Worm (Caenorhabditis elegans) whole organism, L1 larva: ENCODE results near the gene bbs-5.

Source experiments
- C04F5.9 ChIP-seq: sonication (generic microtip); optimal IDR thresholded peaks from 2 replicates; lab custom pipeline; 2016; ENCODE audit warnings: missing genetic modification characterization, missing compliant biosample characterization
- C16A3.4 ChIP-seq: fragments of 150-350 bp; optimal IDR thresholded peaks from 2 replicates; lab custom pipeline; 2014; ENCODE audit warnings: missing biosample characterization, missing genetic modification characterization
- F16B12.6 ChIP-seq: fragments of 150-350 bp; optimal IDR thresholded peaks from 2 replicates; lab custom pipeline; 2014; ENCODE audit warnings: missing biosample characterization, missing genetic modification characterization
- alr-1 ChIP-seq: fragments of 200-800 bp; sonication (Bioruptor generic); optimal IDR thresholded peaks from 2 replicates; lab custom pipeline; 2018; ENCODE audit warnings: borderline replicate concordance, mild to moderate bottlenecking, missing genetic modification characterization, missing compliant biosample characterization
- aly-2 ChIP-seq: fragments of 150-350 bp; optimal IDR thresholded peaks from 2 replicates; lab custom pipeline; 2014; ENCODE audit warnings: missing biosample characterization, missing genetic modification characterization
- ceh-63 ChIP-seq: fragments of 200-800 bp; sonication (Bioruptor generic); optimal IDR thresholded peaks from 2 replicates; lab custom pipeline; 2018; ENCODE audit warnings: mild to moderate bottlenecking, missing genetic modification characterization, missing compliant biosample characterization
- ceh-88 ChIP-seq: fragments of 200-800 bp; sonication (Bioruptor generic); IDR thresholded peaks from 2 replicates; pipeline ENCODE4 v1.3.6; 2022; ENCODE audit warnings: missing genetic modification characterization, missing compliant biosample characterization
- ces-1 ChIP-seq: fragments of 150-350 bp; optimal IDR thresholded peaks from 2 replicates; lab custom pipeline; 2014; ENCODE audit warnings: missing biosample characterization, missing genetic modification reagents, missing genetic modification characterization
- dsc-1 ChIP-seq: sonication (generic microtip); optimal IDR thresholded peaks from 2 replicates; lab custom pipeline; 2016; ENCODE audit warnings: mild to moderate bottlenecking, missing genetic modification characterization, missing compliant biosample characterization
- efl-3 ChIP-seq: fragments of 200-800 bp; sonication (Bioruptor generic); optimal IDR thresholded peaks from 2 replicates; lab custom pipeline; 2018; ENCODE audit warnings: mild to moderate bottlenecking, missing genetic modification characterization, missing compliant biosample characterization
- elt-2 ChIP-seq: sonication (generic microtip); optimal IDR thresholded peaks from 2 replicates; lab custom pipeline; 2016; ENCODE audit warnings: missing genetic modification characterization, mild to moderate bottlenecking, inconsistent platforms, missing compliant biosample characterization, missing genetic modification reagents
- elt-3 ChIP-seq, 6 experiments: fragments of 150-350 bp in 1 of 6; sonication (generic microtip); optimal IDR thresholded peaks; 2 replicates each; lab custom pipeline; 2017 to 2018; ENCODE audit warnings: missing biosample characterization in 6 of 6, missing genetic modification characterization in 6 of 6, inconsistent platforms in 1 of 6
- ets-5 ChIP-seq: fragments of 200-800 bp; sonication (Bioruptor generic); IDR thresholded peaks from 2 replicates; pipeline ENCODE4 v1.3.6; 2022; ENCODE audit warnings: missing genetic modification characterization, missing compliant biosample characterization
- fkh-4 ChIP-seq: sonication (generic microtip); optimal IDR thresholded peaks from 2 replicates; lab custom pipeline; 2016; ENCODE audit warnings: missing compliant biosample characterization, missing genetic modification characterization, borderline replicate concordance
- fos-1 ChIP-seq: fragments of 150-350 bp; optimal IDR thresholded peaks from 2 replicates; lab custom pipeline; 2014; ENCODE audit warnings: missing biosample characterization, missing genetic modification characterization
- irx-1 ChIP-seq: sonication (generic microtip); optimal IDR thresholded peaks from 2 replicates; lab custom pipeline; 2016; ENCODE audit warnings: missing genetic modification characterization, missing compliant biosample characterization
- lin-35 ChIP-seq, 2 experiments: fragments of 150-350 bp; optimal IDR thresholded peaks; 2 replicates each; lab custom pipeline; 2014; ENCODE audit warnings: missing biosample characterization in 2 of 2, missing genetic modification characterization in 2 of 2, missing genetic modification reagents in 2 of 2
- lir-3 ChIP-seq: sonication (generic microtip); optimal IDR thresholded peaks from 2 replicates; lab custom pipeline; 2016; ENCODE audit warnings: mild to moderate bottlenecking, missing genetic modification characterization, moderate library complexity, missing compliant biosample characterization; ENCODE audit not compliant: poor library complexity
- lsy-2 ChIP-seq, 2 experiments: fragments of 150-350 bp; optimal IDR thresholded peaks; 2 replicates each; lab custom pipeline; 2014; ENCODE audit warnings: missing biosample characterization in 2 of 2, missing genetic modification characterization in 2 of 2
- mef-2 ChIP-seq: fragments of 150-350 bp; optimal IDR thresholded peaks from 2 replicates; lab custom pipeline; 2014; ENCODE audit warnings: missing biosample characterization, missing genetic modification characterization
- nhr-19 ChIP-seq: fragments of 200-800 bp; sonication (Bioruptor generic); conservative IDR thresholded peaks from 2 replicates; pipeline ENCODE4 v1.3.6; 2022; ENCODE audit warnings: missing genetic modification characterization, missing compliant biosample characterization
- nhr-20 ChIP-seq: sonication (generic microtip); optimal IDR thresholded peaks from 2 replicates; lab custom pipeline; 2016; ENCODE audit warnings: mild to moderate bottlenecking, missing genetic modification characterization, missing compliant biosample characterization
- nhr-237 ChIP-seq: fragments of 150-350 bp; optimal IDR thresholded peaks from 2 replicates; lab custom pipeline; 2014; ENCODE audit warnings: missing biosample characterization, missing genetic modification characterization
- nhr-47 ChIP-seq: sonication (generic microtip); optimal IDR thresholded peaks from 2 replicates; lab custom pipeline; 2016; ENCODE audit warnings: mild to moderate bottlenecking, missing genetic modification characterization, moderate library complexity, missing compliant biosample characterization
- nhr-76 ChIP-seq: sonication (generic microtip); optimal IDR thresholded peaks from 2 replicates; lab custom pipeline; 2017; ENCODE audit warnings: missing biosample characterization, missing genetic modification characterization
- nhr-77 ChIP-seq: fragments of 150-350 bp; optimal IDR thresholded peaks from 2 replicates; lab custom pipeline; 2014; ENCODE audit warnings: missing biosample characterization, missing genetic modification characterization
- nhr-85 ChIP-seq: sonication (generic microtip); peaks from one replicate; lab custom pipeline; 2016; ENCODE audit warnings: missing genetic modification characterization, inconsistent platforms, missing compliant biosample characterization
- pag-3 ChIP-seq: sonication (generic microtip); optimal IDR thresholded peaks from 2 replicates; lab custom pipeline; 2017; ENCODE audit warnings: missing genetic modification characterization, mild to moderate bottlenecking, missing compliant biosample characterization, antibody characterized with exemption, borderline replicate concordance; ENCODE audit not compliant: insufficient read depth
- pax-3 ChIP-seq: fragments of 200-800 bp; sonication (Bioruptor generic); optimal IDR thresholded peaks from 2 replicates; lab custom pipeline; 2018; ENCODE audit warnings: mild to moderate bottlenecking, missing genetic modification characterization, moderate library complexity, missing compliant biosample characterization
- rnt-1 ChIP-seq: sonication (generic microtip); optimal IDR thresholded peaks from 2 replicates; lab custom pipeline; 2016; ENCODE audit warnings: mild to moderate bottlenecking, missing genetic modification characterization, moderate library complexity, missing compliant biosample characterization
- skn-1 ChIP-seq: fragments of 150-350 bp; optimal IDR thresholded peaks from 2 replicates; lab custom pipeline; 2014; ENCODE audit warnings: missing biosample characterization, missing genetic modification characterization
- snu-23 ChIP-seq: sonication (generic microtip); optimal IDR thresholded peaks from 2 replicates; lab custom pipeline; 2016; ENCODE audit warnings: missing genetic modification characterization, missing compliant biosample characterization
- sptf-1 ChIP-seq: fragments of 150-350 bp; optimal IDR thresholded peaks from 2 replicates; lab custom pipeline; 2014; ENCODE audit warnings: missing biosample characterization, missing genetic modification characterization
- swsn-7 ChIP-seq: sonication (generic microtip); optimal IDR thresholded peaks from 2 replicates; lab custom pipeline; 2016; ENCODE audit warnings: missing genetic modification characterization, missing compliant biosample characterization
- tbx-2 ChIP-seq: sonication (generic microtip); optimal IDR thresholded peaks from 2 replicates; lab custom pipeline; 2016; ENCODE audit warnings: missing genetic modification characterization, missing compliant biosample characterization
- unc-86 ChIP-seq: sonication (generic microtip); optimal IDR thresholded peaks from 2 replicates; lab custom pipeline; 2016; ENCODE audit warnings: missing genetic modification characterization, missing compliant biosample characterization
- unc-98 ChIP-seq: fragments of 200-800 bp; sonication (Bioruptor generic); IDR thresholded peaks from 2 replicates; pipeline ENCODE4 v1.3.6; 2022; ENCODE audit warnings: missing genetic modification characterization, missing compliant biosample characterization
- zag-1 ChIP-seq: fragments of 150-350 bp; optimal IDR thresholded peaks from 2 replicates; lab custom pipeline; 2014; ENCODE audit warnings: missing biosample characterization, missing genetic modification characterization
- zip-4 ChIP-seq: fragments of 200-800 bp; sonication (Bioruptor generic); optimal IDR thresholded peaks from 2 replicates; lab custom pipeline; 2018; ENCODE audit warnings: mild to moderate bottlenecking, missing genetic modification characterization, moderate library complexity, missing compliant biosample characterization
- ztf-4 ChIP-seq: fragments of 150-350 bp; optimal IDR thresholded peaks from 2 replicates; lab custom pipeline; 2014; ENCODE audit warnings: missing biosample characterization, missing genetic modification characterization

The bbs-5 gene

ce11 chrIII:10214540-10214979 is 47.0 kb downstream of the bbs-5 start (continued):
- TF ChIP-seq elt-2 (tag; lab: Kevin White, UChicago) (peak; percentile 60), rnt-1 (tag; lab: Kevin White, UChicago) (peak; percentile 48), sptf-1 (tag; lab: Kevin White, UChicago) (no peak), mef-2 (tag; lab: Kevin White, UChicago) (no peak), skn-1 (tag; lab: Kevin White, UChicago) (no peak), nhr-77 (no peak), aly-2 (peak; percentile 99), C04F5.9 (tag; lab: Kevin White, UChicago) (peak; percentile 59), nhr-19 (GFP tag; lab: Robert Waterston, UW) (peak; percentile 61), unc-86 (tag; lab: Kevin White, UChicago) (no peak), lir-3 (tag; lab: Kevin White, UChicago) (peak; percentile 3), unc-98 (GFP tag; lab: Robert Waterston, UW) (no peak; the same call in 1 of the 2 replicates), pax-3 (peak; percentile 59), dsc-1 (tag; lab: Kevin White, UChicago) (peak; percentile 10), fos-1 (tag; lab: Kevin White, UChicago) (no peak), snu-23 (peak; percentile 75), F16B12.6 (no peak), lin-35 (GFP tag; optimal IDR thresholded peaks at IDR 0.05; lab: Kevin White, UChicago) (peak in 1 of 2 experiments; percentile 62), pag-3 (tag; lab: Kevin White, UChicago) (no peak), nhr-47 (tag; lab: Kevin White, UChicago) (peak; percentile 66), ets-5 (GFP tag; lab: Robert Waterston, UW) (no peak), efl-3 (GFP tag; lab: Kevin White, UChicago) (no peak), swsn-7 (tag; lab: Kevin White, UChicago) (peak; percentile 28), elt-3 (tag; optimal IDR thresholded peaks at IDR 0.05; lab: Kevin White, UChicago) (no peak), ces-1 (GFP tag; lab: Kevin White, UChicago) (no peak), lsy-2 (tag; optimal IDR thresholded peaks at IDR 0.05; lab: Kevin White, UChicago) (peak; percentile 5 to 34), nhr-237 (tag; lab: Kevin White, UChicago) (no peak)

ce11 chrIII:10211889-10212494 is 49.6 kb downstream of the bbs-5 start, which contains the start of the genes blos-1 and best-18:
blos-1 (minus strand) TSS chrIII:10211946.
best-18 (plus strand) TSS chrIII:10212396.
- TF ChIP-seq fkh-4 (tag; lab: Kevin White, UChicago) (no peak), zip-4 (no peak), ceh-63 (GFP tag; lab: Kevin White, UChicago) (no peak), swsn-7 (tag; lab: Kevin White, UChicago) (no peak), C16A3.4 (no peak), mef-2 (tag; lab: Kevin White, UChicago) (no peak), snu-23 (no peak), irx-1 (no peak), tbx-2 (no peak), unc-98 (GFP tag; lab: Robert Waterston, UW) (no peak), fos-1 (tag; lab: Kevin White, UChicago) (no peak), rnt-1 (tag; lab: Kevin White, UChicago) (no peak), sptf-1 (tag; lab: Kevin White, UChicago) (no peak), ceh-88 (GFP tag; lab: Robert Waterston, UW) (no peak), alr-1 (no peak), ztf-4 (tag; lab: Kevin White, UChicago) (no peak), zag-1 (tag; lab: Kevin White, UChicago) (no peak), nhr-85 (tag; lab: Kevin White, UChicago) (no peak), nhr-76 (no peak), nhr-20 (tag; lab: Kevin White, UChicago) (no peak)
